Fruit fly (Drosophila melanogaster): ENCODE results near the gene CG43092.

CG43092 gene

DNA sequence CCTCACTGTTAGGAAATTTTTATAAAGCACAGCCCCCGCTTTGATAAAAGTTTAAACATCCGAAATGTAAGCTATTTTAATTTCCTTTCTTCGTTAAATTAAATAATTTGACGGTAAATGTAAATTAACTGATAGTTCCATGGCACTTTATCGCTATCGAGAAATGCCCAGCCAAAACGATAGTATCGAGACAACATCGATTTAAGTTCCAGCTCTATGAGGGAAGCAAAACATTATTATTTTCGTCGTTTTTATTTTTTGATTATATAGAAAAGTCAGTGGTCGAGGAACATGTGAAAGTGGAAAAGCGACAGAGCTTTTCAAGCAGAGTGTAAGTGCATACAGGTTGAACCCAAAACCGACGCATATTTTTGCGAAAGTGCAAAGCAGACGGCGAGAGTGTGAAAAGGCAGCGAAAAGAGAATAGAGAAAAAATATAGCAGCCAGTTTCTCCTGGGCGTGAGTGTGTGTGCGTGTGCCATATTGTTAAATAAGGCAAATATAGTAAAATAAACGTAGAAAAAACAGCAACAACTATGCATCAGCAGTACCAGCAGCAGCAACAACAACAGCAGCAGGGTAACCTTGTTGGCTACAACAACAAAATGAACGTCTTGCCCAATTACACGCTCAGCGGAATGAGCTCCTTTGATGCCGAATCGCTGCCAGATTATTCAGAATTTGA lies 42.6 kb downstream of the CG43092 start, which contains the start of gene CG45049 (continued):
- TF ChIP-seq Ptx1 (GFP tag; IDR thresholded peaks at IDR 0.05) (no peak), CG31365 (tag; optimal IDR thresholded peaks at IDR 0.05) (no peak), Sin3A (optimal IDR thresholded peaks at IDR 0.05) (no peak), gem (tag; optimal IDR thresholded peaks at IDR 0.05) (no peak), CG16813 (GFP tag; IDR thresholded peaks at IDR 0.05; ENCODE audit: partially characterized antibody) (peak; percentile 90), CG9437 (GFP tag; optimal IDR thresholded peaks at IDR 0.05) (no peak), CG2129 (GFP tag; IDR thresholded peaks at IDR 0.05; ENCODE audit: partially characterized antibody) (peak; percentile 67), CG10979 (tag; optimal IDR thresholded peaks at IDR 0.05) (no peak), Spps (tag; optimal IDR thresholded peaks at IDR 0.05) (no peak), schlank (tag; optimal IDR thresholded peaks at IDR 0.05) (no peak), chinmo (GFP tag; IDR thresholded peaks at IDR 0.05; ENCODE audit: partially characterized antibody) (peak; percentile 54; the same call in 1 of the 4 replicates), abd-A (tag; optimal IDR thresholded peaks at IDR 0.05) (no peak), vnd (GFP tag; IDR thresholded peaks at IDR 0.05; ENCODE audit: partially characterized antibody) (peak; percentile 89), CG13894 (tag; optimal IDR thresholded peaks at IDR 0.05) (no peak), CG4424 (GFP tag; optimal IDR thresholded peaks at IDR 0.05) (no peak), sug (tag; optimal IDR thresholded peaks at IDR 0.05) (no peak), CG10431 (GFP tag; optimal IDR thresholded peaks at IDR 0.05) (no peak), CG11504 (tag; optimal IDR thresholded peaks at IDR 0.05) (no peak), unc-4 (GFP tag; IDR thresholded peaks at IDR 0.05; ENCODE audit: partially characterized antibody) (peak; percentile 78), CG1529 (GFP tag; optimal IDR thresholded peaks at IDR 0.05) (no peak), CG10321 (GFP tag; IDR thresholded peaks at IDR 0.05) (no peak), stc (GFP tag; IDR thresholded peaks at IDR 0.05) (no peak), scrt (GFP tag; optimal IDR thresholded peaks at IDR 0.05) (no peak), CG13296 (GFP tag; optimal IDR thresholded peaks at IDR 0.05) (no peak), ara (GFP tag; IDR thresholded peaks at IDR 0.05) (no peak), psq (GFP tag; optimal IDR thresholded peaks at IDR 0.05) (peak; percentile 46), CG17612 (GFP tag; IDR thresholded peaks at IDR 0.05) (no peak), zfh1 (GFP tag; IDR thresholded peaks at IDR 0.05) (no peak), CG5953 (GFP tag; IDR thresholded peaks at IDR 0.05) (no peak), CG14050 (GFP tag; IDR thresholded peaks at IDR 0.05) (no peak), TFAM (GFP tag; optimal IDR thresholded peaks at IDR 0.05) (no peak), Neu2 (GFP tag; optimal IDR thresholded peaks at IDR 0.05; ENCODE audit: borderline replicate concordance) (no peak), CG17568 (GFP tag; optimal IDR thresholded peaks at IDR 0.05) (no peak), trem (tag; optimal IDR thresholded peaks at IDR 0.05) (peak; percentile 4), Sry-β (GFP tag; optimal IDR thresholded peaks at IDR 0.05) (no peak), cad (GFP tag; optimal IDR thresholded peaks at IDR 0.05) (no peak), az2 (GFP tag; optimal IDR thresholded peaks at IDR 0.05) (no peak), Atf6 (GFP tag; IDR thresholded peaks at IDR 0.05) (no peak; the same call in 1 of the 2 replicates), Atf-2 (GFP tag; optimal IDR thresholded peaks at IDR 0.05) (no peak), sim (GFP tag; IDR thresholded peaks at IDR 0.05) (no peak), bbx (GFP tag; IDR thresholded peaks at IDR 0.05; ENCODE audit: partially characterized antibody) (peak; percentile 94), dmrt99B (tag; optimal IDR thresholded peaks at IDR 0.05) (no peak), HLH3B (GFP tag; IDR thresholded peaks at IDR 0.05) (no peak), CG34422 (GFP tag; IDR thresholded peaks at IDR 0.05) (no peak), pum (GFP tag; optimal IDR thresholded peaks at IDR 0.05) (no peak), inv (GFP tag; IDR thresholded peaks at IDR 0.05; ENCODE audit: partially characterized antibody) (peak; percentile 89), Hsf (GFP tag; optimal IDR thresholded peaks at IDR 0.05) (no peak), seq (GFP tag; IDR thresholded peaks at IDR 0.05) (no peak), CG14965 (GFP tag; optimal IDR thresholded peaks at IDR 0.05; ENCODE audit: borderline replicate concordance) (no peak), oc (tag; optimal IDR thresholded peaks at IDR 0.05) (no peak)

Data from whole organism, embryonic.